Worm (Caenorhabditis elegans) whole organism, L1 larva: ENCODE results near the gene F58B6.1.
"Not testable (repeated sequence)": the region's sequence is repeated elsewhere in the genome, so short reads cannot be mapped to it uniquely, and the experiment has no call there.

Experiments
- F16B12.6 ChIP-seq: fragments of 150-350 bp; optimal IDR thresholded peaks from 2 replicates; lab custom pipeline; 2014; ENCODE audit warnings: missing biosample characterization, missing genetic modification characterization
- Y116A8C.19 ChIP-seq: sonication (generic microtip); optimal IDR thresholded peaks from 2 replicates; lab custom pipeline; 2016; ENCODE audit warnings: missing compliant biosample characterization, missing genetic modification characterization, borderline replicate concordance
- aly-2 ChIP-seq: fragments of 150-350 bp; optimal IDR thresholded peaks from 2 replicates; lab custom pipeline; 2014; ENCODE audit warnings: missing biosample characterization, missing genetic modification characterization
- blmp-1 ChIP-seq: fragments of 150-350 bp; optimal IDR thresholded peaks from 2 replicates; lab custom pipeline; 2014; ENCODE audit warnings: missing biosample characterization, missing genetic modification characterization
- ceh-63 ChIP-seq: fragments of 200-800 bp; sonication (Bioruptor generic); optimal IDR thresholded peaks from 2 replicates; lab custom pipeline; 2018; ENCODE audit warnings: mild to moderate bottlenecking, missing genetic modification characterization, missing compliant biosample characterization
- ceh-82 ChIP-seq, 3 experiments: fragments of 150-350 bp in 1 of 3; sonication (generic microtip) in 2 of 3; optimal IDR thresholded peaks; 2 replicates each; lab custom pipeline; 2014 to 2017; ENCODE audit warnings: missing biosample characterization in 3 of 3, missing genetic modification characterization in 3 of 3
- ces-1 ChIP-seq: fragments of 150-350 bp; optimal IDR thresholded peaks from 2 replicates; lab custom pipeline; 2014; ENCODE audit warnings: missing biosample characterization, missing genetic modification reagents, missing genetic modification characterization
- efl-3 ChIP-seq: fragments of 200-800 bp; sonication (Bioruptor generic); optimal IDR thresholded peaks from 2 replicates; lab custom pipeline; 2018; ENCODE audit warnings: mild to moderate bottlenecking, missing genetic modification characterization, missing compliant biosample characterization
- elt-2 ChIP-seq: sonication (generic microtip); optimal IDR thresholded peaks from 2 replicates; lab custom pipeline; 2016; ENCODE audit warnings: missing genetic modification characterization, mild to moderate bottlenecking, inconsistent platforms, missing compliant biosample characterization, missing genetic modification reagents
- ets-5 ChIP-seq: fragments of 200-800 bp; sonication (Bioruptor generic); IDR thresholded peaks from 2 replicates; pipeline ENCODE4 v1.3.6; 2022; ENCODE audit warnings: missing genetic modification characterization, missing compliant biosample characterization
- fkh-8 ChIP-seq: sonication (generic microtip); optimal IDR thresholded peaks from 2 replicates; lab custom pipeline; 2016; ENCODE audit warnings: mild to moderate bottlenecking, missing genetic modification characterization, missing compliant biosample characterization
- fos-1 ChIP-seq: fragments of 150-350 bp; optimal IDR thresholded peaks from 2 replicates; lab custom pipeline; 2014; ENCODE audit warnings: missing biosample characterization, missing genetic modification characterization
- hlh-4 ChIP-seq: sonication (generic microtip); optimal IDR thresholded peaks from 2 replicates; lab custom pipeline; 2016; ENCODE audit warnings: mild to moderate bottlenecking, missing genetic modification characterization, missing compliant biosample characterization
- isw-1 ChIP-seq: fragments of 200-800 bp; sonication (Bioruptor generic); IDR thresholded peaks from 2 replicates; pipeline ENCODE4 v1.3.6; 2022; ENCODE audit warnings: missing genetic modification characterization, missing compliant biosample characterization
- jun-1 ChIP-seq: fragments of 150-350 bp; optimal IDR thresholded peaks from 2 replicates; lab custom pipeline; 2014; ENCODE audit warnings: missing biosample characterization, missing genetic modification reagents, missing genetic modification characterization
- lin-14 ChIP-seq: fragments of 200-800 bp; sonication (Bioruptor generic); optimal IDR thresholded peaks from 2 replicates; lab custom pipeline; 2018; ENCODE audit warnings: mild to moderate bottlenecking, missing genetic modification characterization, moderate library complexity, missing compliant biosample characterization
- lin-35 ChIP-seq, 2 experiments: fragments of 150-350 bp; optimal IDR thresholded peaks; 2 replicates each; lab custom pipeline; 2014; ENCODE audit warnings: missing biosample characterization in 2 of 2, missing genetic modification characterization in 2 of 2, missing genetic modification reagents in 2 of 2
- lin-39 ChIP-seq: fragments of 150-350 bp; optimal IDR thresholded peaks from 2 replicates; lab custom pipeline; 2014; ENCODE audit warnings: missing biosample characterization, missing genetic modification reagents, missing genetic modification characterization
- lir-3 ChIP-seq: sonication (generic microtip); optimal IDR thresholded peaks from 2 replicates; lab custom pipeline; 2016; ENCODE audit warnings: mild to moderate bottlenecking, missing genetic modification characterization, moderate library complexity, missing compliant biosample characterization; ENCODE audit not compliant: poor library complexity
- mab-9 ChIP-seq: fragments of 200-800 bp; sonication (Bioruptor generic); IDR thresholded peaks from 2 replicates; pipeline ENCODE4 v1.3.6; 2022; ENCODE audit warnings: missing genetic modification reagents, missing genetic modification characterization, missing compliant biosample characterization
- mdl-1 ChIP-seq, 2 experiments: fragments of 150-350 bp; optimal IDR thresholded peaks; 2 replicates each; lab custom pipeline; 2014 to 2017; ENCODE audit warnings: missing biosample characterization in 2 of 2, missing genetic modification characterization in 2 of 2, inconsistent platforms in 1 of 2
- mep-1 ChIP-seq: fragments of 150-350 bp; optimal IDR thresholded peaks from 2 replicates; lab custom pipeline; 2014; ENCODE audit warnings: missing biosample characterization, missing genetic modification characterization
- nhr-28 ChIP-seq: fragments of 150-350 bp; optimal IDR thresholded peaks from 2 replicates; lab custom pipeline; 2014; ENCODE audit warnings: missing biosample characterization, missing genetic modification characterization
- nhr-71 ChIP-seq: sonication (generic microtip); optimal IDR thresholded peaks from 2 replicates; lab custom pipeline; 2016; ENCODE audit warnings: mild to moderate bottlenecking, missing genetic modification characterization, moderate library complexity, missing compliant biosample characterization
- pag-3 ChIP-seq: sonication (generic microtip); optimal IDR thresholded peaks from 2 replicates; lab custom pipeline; 2017; ENCODE audit warnings: missing genetic modification characterization, mild to moderate bottlenecking, missing compliant biosample characterization, antibody characterized with exemption, borderline replicate concordance; ENCODE audit not compliant: insufficient read depth
- pqm-1 ChIP-seq: sonication (generic microtip); optimal IDR thresholded peaks from 3 replicates; lab custom pipeline; 2017; ENCODE audit warnings: missing biosample characterization, missing genetic modification characterization
- snpc-4 ChIP-seq: fragments of 150-350 bp; optimal IDR thresholded peaks from 2 replicates; lab custom pipeline; 2014; ENCODE audit warnings: missing biosample characterization, missing genetic modification characterization
- unc-30 ChIP-seq: sonication (generic microtip); optimal IDR thresholded peaks from 2 replicates; lab custom pipeline; 2017; ENCODE audit warnings: missing biosample characterization, missing genetic modification characterization
- unc-62 ChIP-seq: fragments of 150-350 bp; optimal IDR thresholded peaks from 2 replicates; lab custom pipeline; 2014; ENCODE audit warnings: missing biosample characterization, missing genetic modification reagents, missing genetic modification characterization
- unc-86 ChIP-seq: sonication (generic microtip); optimal IDR thresholded peaks from 2 replicates; lab custom pipeline; 2016; ENCODE audit warnings: missing genetic modification characterization, missing compliant biosample characterization
- unc-98 ChIP-seq: fragments of 200-800 bp; sonication (Bioruptor generic); IDR thresholded peaks from 2 replicates; pipeline ENCODE4 v1.3.6; 2022; ENCODE audit warnings: missing genetic modification characterization, missing compliant biosample characterization
- xbp-1 ChIP-seq: sonication (generic microtip); optimal IDR thresholded peaks from 2 replicates; lab custom pipeline; 2016; ENCODE audit warnings: missing genetic modification characterization, missing compliant biosample characterization
- zag-1 ChIP-seq: fragments of 150-350 bp; optimal IDR thresholded peaks from 2 replicates; lab custom pipeline; 2014; ENCODE audit warnings: missing biosample characterization, missing genetic modification characterization
- zip-4 ChIP-seq: fragments of 200-800 bp; sonication (Bioruptor generic); optimal IDR thresholded peaks from 2 replicates; lab custom pipeline; 2018; ENCODE audit warnings: mild to moderate bottlenecking, missing genetic modification characterization, moderate library complexity, missing compliant biosample characterization

Gene F58B6.1

DNA sequence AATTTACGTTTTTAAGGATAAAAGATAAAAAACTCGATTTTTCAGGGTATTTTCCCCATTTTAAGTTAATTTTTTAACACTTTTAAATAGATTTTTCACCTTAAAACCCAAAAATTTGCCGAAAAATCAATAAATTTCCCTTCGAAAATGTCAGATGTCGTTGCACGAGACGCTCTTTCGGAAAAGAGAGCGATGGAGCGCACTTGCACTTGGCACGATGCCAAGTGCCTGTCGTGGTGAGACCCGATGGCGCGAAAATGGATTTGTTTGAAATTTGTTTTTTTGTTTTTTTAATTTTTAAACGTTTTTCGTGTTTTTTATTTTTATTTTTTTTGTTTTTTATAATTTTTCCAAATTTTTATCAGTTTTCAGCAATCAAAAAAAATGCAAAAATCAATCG lies 35.2 kb downstream of the F58B6.1 start, which contains the start of the genes rab-18 and kbp-4 (continued):
- TF ChIP-seq ets-5 (GFP tag; lab: Robert Waterston, UW) (no peak), ceh-82 (tag; optimal IDR thresholded peaks at IDR 0.05; lab: Kevin White, UChicago) (peak; percentile 88 to 97 (median 92)), Y116A8C.19 (tag; lab: Kevin White, UChicago) (no peak), ces-1 (no peak), F16B12.6 (tag; lab: Kevin White, UChicago) (peak; percentile 69), blmp-1 (peak; percentile 91), lin-39 (peak; percentile 78), lin-14 (GFP tag; lab: Kevin White, UChicago) (peak; percentile 97), pqm-1 (no peak), isw-1 (GFP tag; lab: Robert Waterston, UW) (peak; percentile 90), mdl-1 (tag; optimal IDR thresholded peaks at IDR 0.05; lab: Kevin White, UChicago) (peak in 1 of 2 experiments; percentile 97), unc-98 (peak; percentile 30; the same call in 1 of the 2 replicates), zag-1 (tag; lab: Kevin White, UChicago) (peak; percentile 69), lir-3 (tag; lab: Kevin White, UChicago) (no peak), nhr-71 (tag; lab: Kevin White, UChicago) (peak; percentile 97), unc-86 (tag; lab: Kevin White, UChicago) (peak; percentile 94), fos-1 (peak; percentile 86), mep-1 (peak; percentile 98), nhr-28 (tag; lab: Kevin White, UChicago) (no peak), unc-30 (tag; lab: Kevin White, UChicago) (no peak), lin-35 (GFP tag; optimal IDR thresholded peaks at IDR 0.05; lab: Kevin White, UChicago) (peak; percentile 97 to 99), xbp-1 (peak; percentile 97), pag-3 (tag; lab: Kevin White, UChicago) (peak; percentile 68), jun-1 (peak; percentile 79), elt-2 (peak; percentile 75), ceh-63 (GFP tag; lab: Kevin White, UChicago) (no peak), mab-9 (peak; percentile 36; the same call in 1 of the 2 replicates), snpc-4 (tag; lab: Kevin White, UChicago) (peak; percentile 88), fkh-8 (tag; lab: Kevin White, UChicago) (peak; percentile 96), aly-2 (peak; percentile 62), efl-3 (GFP tag; lab: Kevin White, UChicago) (no peak)

ce11 chrIII:1076383-1076782 lies 39.3 kb downstream of the F58B6.1 start, which contains the start of gene uaf-1:
Gene uaf-1, minus strand, starts transcription at chrIII:1076555.
- TF ChIP-seq unc-62 (GFP tag; lab: Kevin White, UChicago); hlh-4; zip-4 (GFP tag; lab: Kevin White, UChicago): not testable (repeated sequence)
- TF ChIP-seq, all 84 proteins: peak for 0; not testable (repeated sequence) for 84

DNA sequence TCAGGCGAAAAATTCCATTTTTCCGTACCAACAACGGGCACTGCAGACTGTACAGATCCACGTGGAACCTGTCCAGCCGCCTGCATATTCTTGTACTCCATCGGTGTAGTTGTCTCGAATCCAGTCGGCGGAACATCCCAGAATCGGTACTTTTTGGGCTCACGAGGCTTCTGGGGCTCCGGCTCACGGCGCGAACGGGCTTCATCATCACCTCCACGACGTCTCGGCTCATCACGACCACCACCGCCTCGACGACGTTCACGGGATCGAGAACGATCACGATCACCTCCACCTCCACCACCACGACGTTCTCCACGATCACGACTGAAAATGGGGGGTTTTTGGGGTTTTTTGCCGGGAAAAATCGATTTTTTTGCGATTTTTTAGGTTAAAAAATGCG lies 41.6 kb downstream of the F58B6.1 start:
- no peak for TF ChIP-seq xbp-1
